Worm (Caenorhabditis elegans): Measurements from ENCODE around the gene T25B9.5.

DNA sequence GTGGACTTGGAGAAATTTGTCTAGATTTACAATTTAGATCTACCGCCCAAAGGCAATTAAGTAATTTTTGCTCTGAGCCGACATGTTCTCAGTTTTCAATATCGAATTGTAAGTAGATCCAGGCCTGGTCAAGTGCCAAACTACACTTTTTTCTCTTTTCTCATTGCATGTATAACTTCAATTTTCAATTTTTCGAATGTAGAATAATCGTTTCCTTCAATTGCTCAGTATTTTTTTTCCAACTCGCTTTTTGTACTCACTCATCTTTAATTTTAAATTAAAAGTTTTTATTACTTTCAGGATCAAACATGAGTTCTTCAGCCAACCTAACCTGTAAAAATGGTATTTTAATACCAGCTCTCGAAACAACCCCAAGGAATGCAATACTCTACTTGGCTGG lies 38.2 kb downstream of the T25B9.5 start, which contains the start of gene ncx-3:
- TF ChIP-seq elt-3 (tag; optimal IDR thresholded peaks at IDR 0.05) (no peak), snpc-4 (tag; optimal IDR thresholded peaks at IDR 0.05) (no peak), ceh-39 (tag; optimal IDR thresholded peaks at IDR 0.05) (no peak), zip-8 (tag; optimal IDR thresholded peaks at IDR 0.05) (no peak), lsy-2 (tag; optimal IDR thresholded peaks at IDR 0.05) (no peak)
